Worm (Caenorhabditis elegans) whole organism, young adult: ENCODE measurements around the gene cest-35.2.

Source experiments
- B0019.2 ChIP-seq: fragments of 200-800 bp; sonication (Bioruptor generic); conservative IDR thresholded peaks from 2 replicates; pipeline ENCODE4 v1.3.6; 2022; ENCODE audit warnings: missing genetic modification reagents, missing genetic modification characterization, missing compliant biosample characterization
- B0035.1 ChIP-seq: sonication (generic microtip); optimal IDR thresholded peaks from 2 replicates; lab custom pipeline; 2016; ENCODE audit warnings: missing genetic modification characterization, mild to moderate bottlenecking, missing compliant biosample characterization, missing genotype, missing genetic modification reagents
- B0336.3 ChIP-seq: fragments of 200-800 bp; sonication (Bioruptor generic); IDR thresholded peaks from 2 replicates; pipeline ENCODE4 v1.3.6; 2022; ENCODE audit warnings: missing genetic modification characterization, missing compliant biosample characterization
- C17E4.6 ChIP-seq: fragments of 200-800 bp; sonication (Bioruptor generic); IDR thresholded peaks from 2 replicates; pipeline ENCODE4 v1.3.6; 2022; ENCODE audit warnings: missing genetic modification reagents, missing genetic modification characterization, missing compliant biosample characterization
- D2030.7 ChIP-seq: fragments of 200-800 bp; sonication (Bioruptor generic); IDR thresholded peaks from 2 replicates; pipeline ENCODE4 v1.3.6; 2022; ENCODE audit warnings: missing genetic modification reagents, missing genetic modification characterization, missing compliant biosample characterization
- F52B5.7 ChIP-seq: sonication (generic microtip); optimal IDR thresholded peaks from 2 replicates; lab custom pipeline; 2016; ENCODE audit warnings: mild to moderate bottlenecking, missing genetic modification characterization, missing compliant biosample characterization
- K12H6.12 ChIP-seq: fragments of 200-800 bp; sonication (Bioruptor generic); optimal IDR thresholded peaks from 2 replicates; lab custom pipeline; 2018; ENCODE audit warnings: mild to moderate bottlenecking, missing genetic modification characterization, missing compliant biosample characterization
- T26A5.8 ChIP-seq: sonication (generic microtip); optimal IDR thresholded peaks from 2 replicates; lab custom pipeline; 2016; ENCODE audit warnings: missing genetic modification characterization, missing compliant biosample characterization
- akir-1 ChIP-seq: fragments of 200-800 bp; sonication (Bioruptor generic); optimal IDR thresholded peaks from 2 replicates; lab custom pipeline; 2018; ENCODE audit warnings: mild to moderate bottlenecking, missing genetic modification characterization, moderate library complexity, missing compliant biosample characterization
- ama-1 ChIP-seq, 3 experiments: fragments of 150-350 bp in 1 of 3; sonication (generic microtip) in 2 of 3; optimal IDR thresholded peaks; 2 replicates each; lab custom pipeline; 2014 to 2018; ENCODE audit warnings: missing biosample characterization in 2 of 3, missing genetic modification characterization in 2 of 3, missing genetic modification reagents in 2 of 3
- aptf-2 ChIP-seq: fragments of 200-800 bp; sonication (Bioruptor generic); conservative IDR thresholded peaks from 2 replicates; pipeline ENCODE4 v1.3.6; 2022; ENCODE audit warnings: missing genetic modification reagents, missing genetic modification characterization, missing compliant biosample characterization
- aptf-3 ChIP-seq: fragments of 200-800 bp; sonication (Bioruptor generic); IDR thresholded peaks from 2 replicates; pipeline ENCODE4 v1.3.6; 2022; ENCODE audit warnings: missing genetic modification characterization, missing compliant biosample characterization
- atf-7 ChIP-seq: sonication (generic microtip); optimal IDR thresholded peaks from 2 replicates; lab custom pipeline; 2017; ENCODE audit warnings: mild to moderate bottlenecking, missing genetic modification characterization, missing compliant biosample characterization
- attf-5 ChIP-seq: fragments of 200-800 bp; sonication (Bioruptor generic); optimal IDR thresholded peaks from 2 replicates; lab custom pipeline; 2018; ENCODE audit warnings: mild to moderate bottlenecking, missing genetic modification characterization, missing compliant biosample characterization
- bed-2 ChIP-seq: fragments of 200-800 bp; sonication (Bioruptor generic); IDR thresholded peaks from 2 replicates; pipeline ENCODE4 v1.3.6; 2022; ENCODE audit warnings: missing genetic modification reagents, missing genetic modification characterization, missing compliant biosample characterization
- cebp-1 ChIP-seq, 2 experiments: fragments of 200-800 bp in 1 of 2; sonication (Bioruptor generic) in 1 of 2; sonication (generic microtip) in 1 of 2; IDR thresholded peaks in 1 of 2; optimal IDR thresholded peaks in 1 of 2; 2 replicates each; pipeline versions ENCODE4 v1.3.6 to Lab custom; 2017 to 2022; ENCODE audit warnings: missing compliant biosample characterization in 2 of 2, missing genetic modification characterization in 2 of 2, mild to moderate bottlenecking in 1 of 2, missing genetic modification reagents in 1 of 2, moderate library complexity in 1 of 2
- cebp-2 ChIP-seq: fragments of 200-800 bp; sonication (Bioruptor generic); IDR thresholded peaks from 2 replicates; pipeline ENCODE4 v1.3.6; 2022; ENCODE audit warnings: missing genetic modification characterization, missing compliant biosample characterization
- ceh-100 ChIP-seq: fragments of 200-800 bp; sonication (Bioruptor generic); IDR thresholded peaks from 2 replicates; pipeline ENCODE4 v1.3.6; 2022; ENCODE audit warnings: missing genetic modification reagents, missing genetic modification characterization, missing compliant biosample characterization
- egl-44 ChIP-seq: fragments of 200-800 bp; sonication (Bioruptor generic); IDR thresholded peaks from 2 replicates; pipeline ENCODE4 v1.3.6; 2022; ENCODE audit warnings: missing genetic modification reagents, missing genetic modification characterization, missing compliant biosample characterization
- fkh-3 ChIP-seq: sonication (generic microtip); optimal IDR thresholded peaks from 2 replicates; lab custom pipeline; 2016; ENCODE audit warnings: mild to moderate bottlenecking, missing genetic modification characterization, missing compliant biosample characterization
- madf-6 ChIP-seq: fragments of 200-800 bp; sonication (Bioruptor generic); IDR thresholded peaks from 2 replicates; pipeline ENCODE4 v1.3.6; 2022; ENCODE audit warnings: missing genetic modification reagents, missing genetic modification characterization, missing compliant biosample characterization
- mes-4 ChIP-seq: sonication (generic microtip); optimal IDR thresholded peaks from 2 replicates; lab custom pipeline; 2016; ENCODE audit warnings: missing genotype, missing genetic modification characterization, missing compliant biosample characterization
- nfya-1 ChIP-seq: sonication (generic microtip); optimal IDR thresholded peaks from 2 replicates; lab custom pipeline; 2017; ENCODE audit warnings: antibody characterized with exemption, missing compliant biosample characterization, missing genetic modification characterization, borderline replicate concordance; ENCODE audit not compliant: insufficient read depth
- nfya-2 ChIP-seq: fragments of 200-800 bp; sonication (Bioruptor generic); IDR thresholded peaks from 2 replicates; pipeline ENCODE4 v1.3.6; 2022; ENCODE audit warnings: missing genetic modification reagents, missing genetic modification characterization, missing compliant biosample characterization
- nfyb-1 ChIP-seq: fragments of 200-800 bp; sonication (Bioruptor generic); IDR thresholded peaks from 2 replicates; pipeline ENCODE4 v1.3.6; 2022; ENCODE audit warnings: missing genetic modification reagents, missing genetic modification characterization, missing compliant biosample characterization
- nhr-80 ChIP-seq: sonication (generic microtip); optimal IDR thresholded peaks from 2 replicates; lab custom pipeline; 2016; ENCODE audit warnings: missing genetic modification characterization, missing compliant biosample characterization
- nhr-90 ChIP-seq: sonication (generic microtip); optimal IDR thresholded peaks from 2 replicates; lab custom pipeline; 2016; ENCODE audit warnings: missing genotype, mild to moderate bottlenecking, missing genetic modification characterization, missing compliant biosample characterization
- pbrm-1 ChIP-seq: fragments of 200-800 bp; sonication (Bioruptor generic); IDR thresholded peaks from 2 replicates; pipeline ENCODE4 v1.3.6; 2022; ENCODE audit warnings: missing genetic modification reagents, missing genetic modification characterization, missing compliant biosample characterization
- rpc-1 ChIP-seq, 2 experiments: fragments of 150-350 bp in 1 of 2; sonication (generic microtip) in 1 of 2; optimal IDR thresholded peaks; 2 replicates each; lab custom pipeline; 2014 to 2018; ENCODE audit warnings: missing biosample characterization in 1 of 2, missing genetic modification characterization in 1 of 2, missing genetic modification reagents in 1 of 2, missing genotype in 1 of 2
- snpc-1.1 ChIP-seq: sonication (generic microtip); optimal IDR thresholded peaks from 2 replicates; lab custom pipeline; 2017; ENCODE audit warnings: missing genetic modification characterization, mild to moderate bottlenecking, missing compliant biosample characterization, antibody characterized with exemption, moderate library complexity, missing genotype, missing genetic modification reagents; ENCODE audit not compliant: insufficient read depth
- snpc-1.3 ChIP-seq: sonication (generic microtip); optimal IDR thresholded peaks from 2 replicates; lab custom pipeline; 2017; ENCODE audit warnings: missing genetic modification characterization, mild to moderate bottlenecking, missing compliant biosample characterization, antibody characterized with exemption, moderate library complexity, missing genotype, missing genetic modification reagents; ENCODE audit not compliant: insufficient read depth
- snpc-3.4 ChIP-seq: sonication (generic microtip); optimal IDR thresholded peaks from 2 replicates; lab custom pipeline; 2017; ENCODE audit warnings: missing genetic modification characterization, mild to moderate bottlenecking, missing compliant biosample characterization, antibody characterized with exemption, moderate library complexity, missing genotype, missing genetic modification reagents
- somi-1 ChIP-seq: fragments of 200-800 bp; sonication (Bioruptor generic); optimal IDR thresholded peaks from 2 replicates; lab custom pipeline; 2018; ENCODE audit warnings: mild to moderate bottlenecking, missing genetic modification characterization, missing compliant biosample characterization
- tlf-1 ChIP-seq: fragments of 200-800 bp; sonication (Bioruptor generic); optimal IDR thresholded peaks from 2 replicates; lab custom pipeline; 2018; ENCODE audit warnings: mild to moderate bottlenecking, missing genetic modification characterization, missing compliant biosample characterization
- zim-3 ChIP-seq: sonication (generic microtip); optimal IDR thresholded peaks from 2 replicates; lab custom pipeline; 2017; ENCODE audit warnings: mild to moderate bottlenecking, missing genetic modification characterization, moderate library complexity, missing compliant biosample characterization
- ztf-26 ChIP-seq: sonication (generic microtip); optimal IDR thresholded peaks from 2 replicates; lab custom pipeline; 2017; ENCODE audit warnings: missing genetic modification characterization, missing compliant biosample characterization
- ztf-3 ChIP-seq: fragments of 200-800 bp; sonication (Bioruptor generic); optimal IDR thresholded peaks from 2 replicates; lab custom pipeline; 2018; ENCODE audit warnings: mild to moderate bottlenecking, missing genetic modification characterization, missing compliant biosample characterization

The cest-35.2 gene

ce11 chrV:5228513-5228912, 8.5 kb downstream of the cest-35.2 start:
- TF ChIP-seq nhr-90 = no peak
- no peak for TF ChIP-seq mes-4 (tag; lab: Kevin White, UChicago)
- TF ChIP-seq akir-1 = no peak
- no peak for TF ChIP-seq attf-5 (GFP tag; lab: Kevin White, UChicago)
- TF ChIP-seq madf-6 (GFP tag; lab: Robert Waterston, UW) = 0 out of 2 replicates have a peak, but pooled peaks have one; percentile 13
- TF ChIP-seq snpc-1.3 (tag; lab: Kevin White, UChicago) = no peak

ce11 chrV:5225660-5226059, 11.4 kb downstream of the cest-35.2 start:
- no peak for TF ChIP-seq atf-7 (tag; lab: Kevin White, UChicago)
- TF ChIP-seq bed-2 = no peak
- TF ChIP-seq egl-44 (GFP tag; lab: Robert Waterston, UW) = no peak
- no peak for TF ChIP-seq C17E4.6 (GFP tag; lab: Robert Waterston, UW)
- no peak for TF ChIP-seq ceh-100 (GFP tag; lab: Robert Waterston, UW)
- TF ChIP-seq cebp-2 (GFP tag; lab: Robert Waterston, UW) = no peak
- no peak for TF ChIP-seq K12H6.12 (tag; lab: Kevin White, UChicago)
- TF ChIP-seq somi-1 (GFP tag; lab: Kevin White, UChicago) = no peak
- no peak for TF ChIP-seq ama-1 (optimal IDR thresholded peaks at IDR 0.05; lab: Kevin White, UChicago)
- TF ChIP-seq ama-1 (GFP tag; optimal IDR thresholded peaks at IDR 0.05; lab: Kevin White, UChicago) = no peak
- TF ChIP-seq B0336.3 (GFP tag; lab: Robert Waterston, UW) = no peak
- TF ChIP-seq D2030.7 = no peak
- TF ChIP-seq aptf-3 (GFP tag; lab: Robert Waterston, UW) = no peak
- no peak for TF ChIP-seq snpc-1.1 (tag; lab: Kevin White, UChicago)
- TF ChIP-seq nfya-2 (GFP tag; lab: Robert Waterston, UW) = no peak
- TF ChIP-seq zim-3 = no peak
- no peak for TF ChIP-seq rpc-1 (optimal IDR thresholded peaks at IDR 0.05; lab: Kevin White, UChicago)
- TF ChIP-seq rpc-1 (tag; optimal IDR thresholded peaks at IDR 0.05; lab: Kevin White, UChicago) = no peak
- no peak for TF ChIP-seq fkh-3

DNA sequence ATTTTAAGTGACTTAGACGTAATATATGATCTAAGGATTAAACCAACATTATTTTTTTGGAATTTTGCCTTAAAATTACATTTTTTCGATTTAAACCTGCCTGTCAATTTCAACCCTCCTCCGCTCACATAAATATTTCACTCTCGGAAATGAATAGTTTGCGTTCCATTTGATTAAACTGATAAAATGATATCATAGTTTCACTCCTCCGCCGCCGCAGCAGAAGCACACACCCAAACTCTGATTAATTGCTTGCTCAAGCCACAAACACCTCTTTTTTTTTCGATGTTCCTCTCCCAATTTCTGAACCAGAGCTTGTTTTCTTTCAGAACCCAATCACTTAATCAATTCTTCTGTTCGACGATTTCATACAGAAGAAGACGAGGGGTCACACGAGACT, 14.0 kb downstream of the cest-35.2 start, which contains the start of gene Y49G5B.1:
TSS of gene Y49G5B.1 (plus strand) at position 324 of the 400 bp plus-strand sequence.
- TF ChIP-seq nhr-80 (tag; lab: Kevin White, UChicago) (peak; percentile 59), nfya-1 (tag; lab: Kevin White, UChicago) (no peak)
- TF ChIP-seq, all 124 proteins: peak for 1

- TF ChIP-seq T26A5.8 (tag; lab: Kevin White, UChicago) (no peak), pbrm-1 (GFP tag; lab: Robert Waterston, UW) (no peak), ztf-26 (tag; lab: Kevin White, UChicago) (no peak), nfya-2 (GFP tag; lab: Robert Waterston, UW) (0 out of 2 replicates have a peak, but pooled peaks have one; percentile 72), F52B5.7 (tag; lab: Kevin White, UChicago) (no peak), snpc-3.4 (no peak), aptf-2 (GFP tag; lab: Robert Waterston, UW) (no peak), B0019.2 (GFP tag; lab: Robert Waterston, UW) (no peak), cebp-1 (GFP tag; IDR thresholded peaks at IDR 0.05; lab: Robert Waterston, UW) (no peak), cebp-1 (tag; optimal IDR thresholded peaks at IDR 0.05; lab: Kevin White, UChicago) (no peak), tlf-1 (GFP tag; lab: Kevin White, UChicago) (no peak), ztf-3 (GFP tag; lab: Kevin White, UChicago) (no peak), B0035.1 (tag; lab: Kevin White, UChicago) (no peak), nfyb-1 (peak; percentile 93)
These were observed 23.3 kb downstream of the cest-35.2 start for ce11 chrV:5213674-5214073.
